Fruit fly (Drosophila melanogaster) whole organism, wandering third instar larva: ENCODE data around the gene RhoGAP18B.
A peak's percentile ranks its signal among the peaks of the same experiment; 100 is the strongest.

ENCODE experiments used
- Abd-B ChIP-seq: fragments of >200 bp; optimal IDR thresholded peaks from 2 replicates; lab custom pipeline; 2017; ENCODE audit warnings: missing biosample characterization, missing genetic modification characterization
- CG9705 ChIP-seq: fragments of 200-800 bp; sonication (Bioruptor generic); optimal IDR thresholded peaks from 2 replicates; lab custom pipeline; 2018; ENCODE audit warnings: missing biosample characterization, mild to moderate bottlenecking, missing genetic modification characterization
- Dfd ChIP-seq: fragments of >200 bp; optimal IDR thresholded peaks from 2 replicates; lab custom pipeline; 2017; ENCODE audit warnings: missing biosample characterization, missing genetic modification characterization
- Hr78 ChIP-seq: fragments of >200 bp; optimal IDR thresholded peaks from 2 replicates; lab custom pipeline; 2017; ENCODE audit warnings: missing biosample characterization, missing genetic modification characterization
- Mio ChIP-seq: sonication (Bioruptor generic); optimal IDR thresholded peaks from 2 replicates; lab custom pipeline; 2016; ENCODE audit warnings: missing biosample characterization, missing genetic modification characterization
- Myc ChIP-seq: fragments of >200 bp; optimal IDR thresholded peaks from 2 replicates; lab custom pipeline; 2017
- OdsH ChIP-seq: fragments of 200-800 bp; sonication (Bioruptor generic); optimal IDR thresholded peaks from 2 replicates; lab custom pipeline; 2016; ENCODE audit warnings: missing biosample characterization, mild to moderate bottlenecking, missing genetic modification characterization
- dsf ChIP-seq: sonication (Bioruptor generic); optimal IDR thresholded peaks from 2 replicates; lab custom pipeline; 2016; ENCODE audit warnings: missing biosample characterization, missing genetic modification characterization, borderline replicate concordance
- ey ChIP-seq: fragments of 200-800 bp; sonication (Bioruptor generic); optimal IDR thresholded peaks from 2 replicates; lab custom pipeline; 2016; ENCODE audit warnings: missing biosample characterization, missing genetic modification characterization
- h ChIP-seq: fragments of 200-800 bp; sonication (Bioruptor generic); optimal IDR thresholded peaks from 3 replicates; lab custom pipeline; 2016; ENCODE audit warnings: missing biosample characterization, mild to moderate bottlenecking, missing genetic modification characterization
- psq ChIP-seq: fragments of 200-800 bp; sonication (Bioruptor generic); optimal IDR thresholded peaks from 3 replicates; lab custom pipeline; 2017; ENCODE audit warnings: missing biosample characterization, mild to moderate bottlenecking, missing genetic modification characterization, moderate library complexity
- tai ChIP-seq: sonication (Bioruptor generic); optimal IDR thresholded peaks from 2 replicates; lab custom pipeline; 2016; ENCODE audit warnings: missing biosample characterization, missing genetic modification characterization

DNA sequence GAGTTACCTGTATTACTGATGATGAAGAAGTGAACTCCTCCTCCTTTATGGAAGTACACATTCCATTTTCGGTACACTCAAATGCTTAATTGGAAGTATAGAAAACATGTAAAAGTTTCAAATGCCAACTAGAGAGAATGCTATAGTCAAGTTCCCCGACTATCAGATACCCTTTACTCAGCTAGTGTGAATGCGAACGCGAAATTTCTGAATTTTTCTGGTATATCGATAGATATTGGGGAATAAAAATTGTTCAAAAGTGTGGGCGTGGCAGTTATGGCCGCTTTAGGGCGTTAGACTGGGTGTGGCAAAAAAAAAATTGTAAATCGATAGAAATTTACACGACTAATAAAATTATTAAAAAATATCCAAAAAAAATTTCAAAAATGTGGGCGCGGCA, 24.7 kb upstream of the RhoGAP18B start:
- TF ChIP-seq CG9705 (GFP tag; lab: Kevin White, UChicago), result no peak
- TF ChIP-seq Hr78, result no peak
- TF ChIP-seq Mio (GFP tag; lab: Kevin White, UChicago), result no peak
- TF ChIP-seq dsf, result no peak
- no peak for TF ChIP-seq OdsH (GFP tag; lab: Kevin White, UChicago)
- no peak for TF ChIP-seq tai
- no peak for TF ChIP-seq Abd-B (GFP tag; lab: Kevin White, UChicago)
- TF ChIP-seq psq (GFP tag; lab: Kevin White, UChicago), result no peak
- TF ChIP-seq ey (GFP tag; lab: Kevin White, UChicago), result no peak
- TF ChIP-seq Myc (lab: Kevin White, UChicago), result no peak
- peak; percentile 7 for TF ChIP-seq Dfd (GFP tag; lab: Kevin White, UChicago)
- TF ChIP-seq h (GFP tag; lab: Kevin White, UChicago), result no peak
